Worm (Caenorhabditis elegans): Measurements from ENCODE around the gene grd-8.

The grd-8 gene

DNA sequence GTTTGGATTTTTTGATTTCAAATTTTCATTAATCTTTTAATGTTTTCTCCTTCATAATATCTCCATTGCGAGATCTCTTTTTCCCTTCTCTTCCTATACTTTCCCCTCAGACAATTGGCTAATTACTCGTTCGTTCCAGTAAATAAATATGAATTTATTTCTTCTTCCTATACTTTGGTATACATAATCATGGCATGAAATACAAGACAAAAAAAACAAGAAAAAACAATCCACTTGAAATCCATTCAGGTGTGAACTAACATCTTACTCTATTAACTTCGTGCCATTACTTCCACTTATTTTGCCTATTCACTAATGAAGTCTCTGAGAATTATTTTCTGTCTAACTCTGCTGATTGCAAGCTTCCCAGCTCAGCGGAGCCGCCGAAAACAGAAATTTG, at the start of gene grd-8:
Gene grd-8 (plus strand): TSS at position 301 of the 400 bp plus-strand sequence.
- TF ChIP-seq F13H6.1 (tag; optimal IDR thresholded peaks at IDR 0.05), result no peak
- no peak for TF ChIP-seq egl-27 (tag; optimal IDR thresholded peaks at IDR 0.05)
- TF ChIP-seq skn-1 (tag; optimal IDR thresholded peaks at IDR 0.05), result no peak
- TF ChIP-seq blmp-1 (tag; optimal IDR thresholded peaks at IDR 0.05; ENCODE audit: insufficient read depth), result no peak
- no peak for TF ChIP-seq unc-39 (tag; optimal IDR thresholded peaks at IDR 0.05)
- no peak for TF ChIP-seq ZK546.5 (tag; optimal IDR thresholded peaks at IDR 0.05)
- no peak for TF ChIP-seq mab-5 (tag; optimal IDR thresholded peaks at IDR 0.05)
- TF ChIP-seq nhr-77 (tag; optimal IDR thresholded peaks at IDR 0.05), result no peak
- TF ChIP-seq nhr-10 (tag; optimal IDR thresholded peaks at IDR 0.05), result no peak
- TF ChIP-seq lsy-2 (tag; optimal IDR thresholded peaks at IDR 0.05), result no peak
- no peak for TF ChIP-seq C34F6.9 (tag; optimal IDR thresholded peaks at IDR 0.05)
- TF ChIP-seq sem-4 (tag; optimal IDR thresholded peaks at IDR 0.05), result no peak
- no peak for TF ChIP-seq elt-3 (tag; optimal IDR thresholded peaks at IDR 0.05)
- no peak for TF ChIP-seq lin-11 (tag; optimal IDR thresholded peaks at IDR 0.05)
- no peak for TF ChIP-seq R02D3.7 (tag; optimal IDR thresholded peaks at IDR 0.05)
- no peak for TF ChIP-seq sma-9 (GFP tag; optimal IDR thresholded peaks at IDR 0.05)
- no peak for TF ChIP-seq sma-9 (tag; optimal IDR thresholded peaks at IDR 0.05)
- TF ChIP-seq ztf-1 (GFP tag; conservative IDR thresholded peaks at IDR 0.05), result no peak
- no peak for TF ChIP-seq crh-2 (tag; optimal IDR thresholded peaks at IDR 0.05)
- TF ChIP-seq lin-39 (tag; optimal IDR thresholded peaks at IDR 0.05), result no peak

DNA sequence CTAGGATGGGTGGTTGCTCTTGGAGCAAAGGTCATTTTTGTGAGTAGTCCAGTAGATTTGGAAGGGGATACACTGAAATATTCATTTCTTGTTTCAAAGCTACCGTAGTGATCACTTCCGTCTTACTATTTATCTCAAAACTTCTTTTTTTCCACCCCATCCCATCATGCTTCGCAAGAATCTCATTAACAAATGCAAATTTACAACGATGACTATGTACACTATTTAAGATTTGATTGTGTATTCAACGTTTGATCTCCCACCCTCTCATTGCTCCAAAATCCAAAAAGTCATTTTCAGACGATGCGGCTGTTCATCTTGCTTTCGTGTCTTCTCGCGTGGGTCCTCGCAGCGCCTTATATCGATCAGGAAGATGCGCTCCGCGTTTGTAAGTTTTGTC, 49.3 kb upstream of the grd-8 start, which contains the start of gene flp-21:
Gene flp-21 (plus strand): TSS at position 301 of the 400 bp plus-strand sequence.
- no peak for TF ChIP-seq nhr-77 (tag; optimal IDR thresholded peaks at IDR 0.05)
- no peak for TF ChIP-seq alr-1 (tag; optimal IDR thresholded peaks at IDR 0.05)
- no peak for TF ChIP-seq crh-2 (tag; optimal IDR thresholded peaks at IDR 0.05)
- TF ChIP-seq skn-1 (tag; optimal IDR thresholded peaks at IDR 0.05), result no peak
- no peak for TF ChIP-seq ama-1 (optimal IDR thresholded peaks at IDR 0.05)
- TF ChIP-seq lin-13 (GFP tag; optimal IDR thresholded peaks at IDR 0.05), result no peak
- no peak for TF ChIP-seq unc-39 (tag; optimal IDR thresholded peaks at IDR 0.05)
- no peak for TF ChIP-seq ztf-1 (GFP tag; conservative IDR thresholded peaks at IDR 0.05)
- no peak for TF ChIP-seq nhr-23 (tag; optimal IDR thresholded peaks at IDR 0.05)
- no peak for TF ChIP-seq egl-27 (tag; optimal IDR thresholded peaks at IDR 0.05)
- TF ChIP-seq peb-1 (tag; optimal IDR thresholded peaks at IDR 0.05), result no peak
- TF ChIP-seq ztf-4 (tag; optimal IDR thresholded peaks at IDR 0.05), result no peak
- TF ChIP-seq nhr-129 (tag; optimal IDR thresholded peaks at IDR 0.05), result no peak
- TF ChIP-seq unc-55 (GFP tag; optimal IDR thresholded peaks at IDR 0.05), result no peak
- TF ChIP-seq elt-3 (tag; optimal IDR thresholded peaks at IDR 0.05), result no peak
- no peak for TF ChIP-seq ceh-16 (tag; optimal IDR thresholded peaks at IDR 0.05)
- TF ChIP-seq Y55F3AM.14 (GFP tag; optimal IDR thresholded peaks at IDR 0.05), result no peak
- TF ChIP-seq F13H6.1 (tag; optimal IDR thresholded peaks at IDR 0.05), result no peak
- TF ChIP-seq mdl-1 (tag; optimal IDR thresholded peaks at IDR 0.05), result no peak

DNA sequence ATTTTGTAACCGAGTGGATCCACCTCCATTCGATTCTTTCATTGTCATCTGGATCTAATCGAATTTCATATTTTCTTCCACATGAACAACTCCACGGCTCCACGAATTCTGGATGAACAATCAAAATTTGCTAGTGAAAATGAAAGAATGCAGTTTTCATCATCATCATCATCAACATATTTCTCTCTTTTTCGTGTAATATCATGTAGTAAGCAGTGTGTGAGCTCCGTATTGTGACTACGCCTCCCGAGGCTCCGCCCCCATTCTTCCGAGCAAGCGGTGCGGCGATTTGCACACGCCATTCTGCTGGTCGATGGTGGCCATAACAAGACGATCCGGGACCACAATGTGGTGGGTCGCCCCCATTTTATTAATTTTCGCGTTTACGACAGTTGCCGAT, 44.2 kb upstream of the grd-8 start, which contains the start of gene ZK742.7:
Gene ZK742.7 (plus strand): TSS at position 301 of the 400 bp plus-strand sequence.
- no peak for TF ChIP-seq elt-3 (tag; optimal IDR thresholded peaks at IDR 0.05)
- no peak for TF ChIP-seq alr-1 (tag; optimal IDR thresholded peaks at IDR 0.05)
- TF ChIP-seq nhr-237 (tag; optimal IDR thresholded peaks at IDR 0.05), result no peak
- no peak for TF ChIP-seq nhr-11 (tag; optimal IDR thresholded peaks at IDR 0.05)
- no peak for TF ChIP-seq lin-13 (GFP tag; optimal IDR thresholded peaks at IDR 0.05)
- TF ChIP-seq blmp-1 (tag; optimal IDR thresholded peaks at IDR 0.05; ENCODE audit: insufficient read depth), result no peak
- no peak for TF ChIP-seq C34F6.9 (tag; optimal IDR thresholded peaks at IDR 0.05)
- TF ChIP-seq unc-55 (GFP tag; optimal IDR thresholded peaks at IDR 0.05), result no peak
- TF ChIP-seq egl-27 (tag; optimal IDR thresholded peaks at IDR 0.05), result no peak
- TF ChIP-seq mbf-1 (tag; optimal IDR thresholded peaks at IDR 0.05), result no peak

DNA sequence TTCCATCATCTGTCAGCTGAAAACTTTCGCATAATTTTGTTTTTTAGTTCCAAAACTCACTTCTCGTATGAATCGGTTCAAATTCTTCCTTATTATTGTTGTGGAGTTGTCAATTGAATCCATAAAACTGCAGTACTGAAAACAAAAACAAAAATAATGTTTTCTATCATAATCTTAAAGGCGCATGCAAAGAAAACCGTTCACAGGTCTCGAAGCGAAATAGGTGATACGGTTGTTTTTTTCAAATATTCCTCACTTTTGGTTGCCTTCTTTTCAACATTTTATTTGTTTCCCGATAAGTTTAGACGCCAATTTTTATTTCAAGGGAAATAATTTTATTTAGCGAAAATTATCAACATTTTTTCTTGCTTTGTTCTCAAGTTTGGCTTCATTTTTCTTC, 38.8 kb upstream of the grd-8 start:
- no peak for TF ChIP-seq aly-2 (tag; optimal IDR thresholded peaks at IDR 0.05)
- TF ChIP-seq zag-1 (tag; optimal IDR thresholded peaks at IDR 0.05), result no peak
- no peak for TF ChIP-seq egl-27 (tag; optimal IDR thresholded peaks at IDR 0.05)
- TF ChIP-seq dmd-4 (tag; optimal IDR thresholded peaks at IDR 0.05), result no peak
- TF ChIP-seq gmeb-1 (tag; optimal IDR thresholded peaks at IDR 0.05), result no peak
- no peak for TF ChIP-seq R02D3.7 (tag; optimal IDR thresholded peaks at IDR 0.05)
- no peak for TF ChIP-seq ztf-11 (tag; optimal IDR thresholded peaks at IDR 0.05)
- TF ChIP-seq alr-1 (tag; optimal IDR thresholded peaks at IDR 0.05), result no peak
- no peak for TF ChIP-seq sem-4 (tag; optimal IDR thresholded peaks at IDR 0.05)
- no peak for TF ChIP-seq elt-3 (tag; optimal IDR thresholded peaks at IDR 0.05)
- TF ChIP-seq unc-62 (GFP tag; optimal IDR thresholded peaks at IDR 0.05), result no peak
- no peak for TF ChIP-seq C34F6.9 (tag; optimal IDR thresholded peaks at IDR 0.05)
- TF ChIP-seq nhr-6 (tag; optimal IDR thresholded peaks at IDR 0.05), result no peak
- no peak for TF ChIP-seq F13H6.1 (tag; optimal IDR thresholded peaks at IDR 0.05)

Measured in whole organism, L2 larva.